Worm (Caenorhabditis elegans) whole organism, young adult: ENCODE results near the gene fbxa-18.

Source experiments
- F57A8.1 ChIP-seq: fragments of 200-800 bp; sonication (Bioruptor generic); optimal IDR thresholded peaks from 2 replicates; lab custom pipeline; 2018; ENCODE audit warnings: mild to moderate bottlenecking, missing genetic modification characterization, moderate library complexity, missing compliant biosample characterization
- F57C9.4 ChIP-seq: sonication (generic microtip); optimal IDR thresholded peaks from 2 replicates; lab custom pipeline; 2017; ENCODE audit warnings: mild to moderate bottlenecking, missing genetic modification characterization, missing compliant biosample characterization
- K12H6.12 ChIP-seq: fragments of 200-800 bp; sonication (Bioruptor generic); optimal IDR thresholded peaks from 2 replicates; lab custom pipeline; 2018; ENCODE audit warnings: mild to moderate bottlenecking, missing genetic modification characterization, missing compliant biosample characterization
- Y53F4B.3 ChIP-seq: fragments of 200-800 bp; sonication (Bioruptor generic); IDR thresholded peaks from 2 replicates; pipeline ENCODE4 v1.3.6; 2022; ENCODE audit warnings: missing genetic modification reagents, missing genetic modification characterization, missing compliant biosample characterization
- Y95B8A.8 ChIP-seq: fragments of 200-800 bp; sonication (Bioruptor generic); IDR thresholded peaks from 2 replicates; pipeline ENCODE4 v1.3.6; 2022; ENCODE audit warnings: missing genetic modification reagents, missing genetic modification characterization, missing compliant biosample characterization
- aptf-3 ChIP-seq: fragments of 200-800 bp; sonication (Bioruptor generic); IDR thresholded peaks from 2 replicates; pipeline ENCODE4 v1.3.6; 2022; ENCODE audit warnings: missing genetic modification characterization, missing compliant biosample characterization
- ccch-3 ChIP-seq: fragments of 200-800 bp; sonication (Bioruptor generic); optimal IDR thresholded peaks from 2 replicates; lab custom pipeline; 2018; ENCODE audit warnings: mild to moderate bottlenecking, missing genetic modification characterization, missing compliant biosample characterization
- egl-18 ChIP-seq: fragments of 200-800 bp; sonication (Bioruptor generic); IDR thresholded peaks from 2 replicates; pipeline ENCODE4 v1.3.6; 2022; ENCODE audit warnings: missing genetic modification reagents, missing genetic modification characterization, missing compliant biosample characterization
- egl-44 ChIP-seq: fragments of 200-800 bp; sonication (Bioruptor generic); IDR thresholded peaks from 2 replicates; pipeline ENCODE4 v1.3.6; 2022; ENCODE audit warnings: missing genetic modification reagents, missing genetic modification characterization, missing compliant biosample characterization
- hlh-26 ChIP-seq: fragments of 200-800 bp; sonication (Bioruptor generic); conservative IDR thresholded peaks from 2 replicates; pipeline ENCODE4 v1.3.6; 2022; ENCODE audit warnings: missing genetic modification reagents, missing genetic modification characterization, missing compliant biosample characterization
- hmg-1.2 ChIP-seq: fragments of 200-800 bp; sonication (Bioruptor generic); IDR thresholded peaks from 2 replicates; pipeline ENCODE4 v1.3.6; 2022; ENCODE audit warnings: missing genetic modification reagents, missing genetic modification characterization, missing compliant biosample characterization
- lin-35 ChIP-seq, 3 experiments: fragments of 150-350 bp in 2 of 3; sonication (generic microtip) in 1 of 3; optimal IDR thresholded peaks; 2 replicates each; lab custom pipeline; 2014 to 2018; ENCODE audit warnings: missing biosample characterization in 3 of 3, missing genetic modification characterization in 3 of 3, missing genetic modification reagents in 3 of 3
- lin-54 ChIP-seq: fragments of 200-800 bp; sonication (Bioruptor generic); optimal IDR thresholded peaks from 2 replicates; lab custom pipeline; 2018; ENCODE audit warnings: mild to moderate bottlenecking, missing genetic modification characterization, missing compliant biosample characterization
- mcd-1 ChIP-seq: fragments of 200-800 bp; sonication (Bioruptor generic); IDR thresholded peaks from 2 replicates; pipeline ENCODE4 v1.3.6; 2022; ENCODE audit warnings: missing genetic modification reagents, missing genetic modification characterization, missing compliant biosample characterization
- mes-4 ChIP-seq: sonication (generic microtip); optimal IDR thresholded peaks from 2 replicates; lab custom pipeline; 2016; ENCODE audit warnings: missing genotype, missing genetic modification characterization, missing compliant biosample characterization
- nhr-27 ChIP-seq: fragments of 200-800 bp; sonication (Bioruptor generic); optimal IDR thresholded peaks from 2 replicates; lab custom pipeline; 2018; ENCODE audit warnings: mild to moderate bottlenecking, missing genetic modification characterization, moderate library complexity, missing compliant biosample characterization
- snpc-1.1 ChIP-seq: sonication (generic microtip); optimal IDR thresholded peaks from 2 replicates; lab custom pipeline; 2017; ENCODE audit warnings: missing genetic modification characterization, mild to moderate bottlenecking, missing compliant biosample characterization, antibody characterized with exemption, moderate library complexity, missing genotype, missing genetic modification reagents; ENCODE audit not compliant: insufficient read depth
- xnd-1 ChIP-seq: sonication (generic microtip); optimal IDR thresholded peaks from 2 replicates; lab custom pipeline; 2016; ENCODE audit warnings: missing genotype, missing genetic modification reagents, missing genetic modification characterization, missing compliant biosample characterization
- ztf-3 ChIP-seq: fragments of 200-800 bp; sonication (Bioruptor generic); optimal IDR thresholded peaks from 2 replicates; lab custom pipeline; 2018; ENCODE audit warnings: mild to moderate bottlenecking, missing genetic modification characterization, missing compliant biosample characterization

The fbxa-18 gene

ce11 chrV:16192114-16192513 is 49.6 kb downstream of the fbxa-18 start, which contains the start of gene srh-279:
Gene srh-279, plus strand, starts transcription at chrV:16192414.
- TF ChIP-seq ccch-3 (GFP tag; lab: Kevin White, UChicago), result no peak
- TF ChIP-seq hmg-1.2 (GFP tag; lab: Robert Waterston, UW), result no peak
- TF ChIP-seq egl-44 (GFP tag; lab: Robert Waterston, UW), result no peak
- TF ChIP-seq lin-54 (GFP tag; lab: Kevin White, UChicago), result no peak
- TF ChIP-seq Y53F4B.3, result no peak
- no peak for TF ChIP-seq mes-4 (tag; lab: Kevin White, UChicago)
- TF ChIP-seq F57C9.4 (tag; lab: Kevin White, UChicago), result no peak
- no peak for TF ChIP-seq Y95B8A.8 (GFP tag; lab: Robert Waterston, UW)
- TF ChIP-seq K12H6.12 (tag; lab: Kevin White, UChicago), result no peak
- no peak for TF ChIP-seq aptf-3
- no peak for TF ChIP-seq xnd-1 (tag; lab: Kevin White, UChicago)
- TF ChIP-seq egl-18 (GFP tag; lab: Robert Waterston, UW), result no peak
- TF ChIP-seq ztf-3 (GFP tag; lab: Kevin White, UChicago), result no peak
- no peak for TF ChIP-seq snpc-1.1 (tag; lab: Kevin White, UChicago)
- no peak for TF ChIP-seq mcd-1 (GFP tag; lab: Robert Waterston, UW)
- no peak for TF ChIP-seq F57A8.1 (GFP tag; lab: Kevin White, UChicago)
- TF ChIP-seq hlh-26 (GFP tag; lab: Robert Waterston, UW), result no peak
- TF ChIP-seq lin-35 (GFP tag; optimal IDR thresholded peaks at IDR 0.05; lab: Kevin White, UChicago), result no peak
- TF ChIP-seq nhr-27 (tag; lab: Kevin White, UChicago), result no peak
